Fruit fly (Drosophila melanogaster) whole organism, embryonic: ENCODE measurements around the gene CG43815.

Experiments
- Adf1 ChIP-seq: fragments of 200-800 bp; sonication (Bioruptor generic); IDR thresholded peaks from 2 replicates; pipeline ENCODE4 v1.3.6; 2022; ENCODE audit warnings: missing biosample characterization, missing genetic modification characterization
- CG10543 ChIP-seq: fragments of 200-800 bp; sonication (Bioruptor generic); optimal IDR thresholded peaks from 3 replicates; lab custom pipeline; 2017; ENCODE audit warnings: missing biosample characterization, mild to moderate bottlenecking, missing genetic modification characterization, moderate library complexity
- CG11085 ChIP-seq: fragments of 200-800 bp; sonication (Bioruptor generic); IDR thresholded peaks from 2 replicates; pipeline ENCODE4 v1.3.6; 2022; ENCODE audit warnings: missing biosample characterization, missing genetic modification characterization
- CG11504 ChIP-seq: fragments of 200-800 bp; sonication (Bioruptor generic); optimal IDR thresholded peaks from 3 replicates; lab custom pipeline; 2019; ENCODE audit warnings: missing biosample characterization, mild to moderate bottlenecking, missing genetic modification characterization, moderate library complexity
- CG17568 ChIP-seq: fragments of 200-800 bp; sonication (Bioruptor generic); optimal IDR thresholded peaks from 2 replicates; lab custom pipeline; 2018; ENCODE audit warnings: missing biosample characterization, mild to moderate bottlenecking, missing genetic modification characterization, moderate library complexity
- CG1832 ChIP-seq: fragments of 200-800 bp; sonication (Bioruptor generic); optimal IDR thresholded peaks from 2 replicates; lab custom pipeline; 2017; ENCODE audit warnings: missing biosample characterization, mild to moderate bottlenecking, missing genetic modification characterization, inconsistent platforms
- CG2120 ChIP-seq: fragments of 200-800 bp; sonication (Bioruptor generic); optimal IDR thresholded peaks from 3 replicates; lab custom pipeline; 2016; ENCODE audit warnings: missing biosample characterization, missing genetic modification characterization
- CG30020 ChIP-seq: fragments of 200-800 bp; optimal IDR thresholded peaks from 2 replicates; lab custom pipeline; 2019; ENCODE audit warnings: missing biosample characterization, mild to moderate bottlenecking, missing genetic modification characterization, moderate library complexity
- CG3163 ChIP-seq: fragments of 200-800 bp; sonication (Bioruptor generic); optimal IDR thresholded peaks from 3 replicates; lab custom pipeline; 2016; ENCODE audit warnings: missing biosample characterization, missing genetic modification characterization
- CG32772 ChIP-seq: fragments of 200-800 bp; sonication (Bioruptor generic); IDR thresholded peaks from 2 replicates; pipeline ENCODE4 v1.3.6; 2022; ENCODE audit warnings: missing biosample characterization, missing genetic modification characterization
- CG3281 ChIP-seq: fragments of 200-800 bp; sonication (Bioruptor generic); optimal IDR thresholded peaks from 3 replicates; lab custom pipeline; 2017; ENCODE audit warnings: missing biosample characterization, mild to moderate bottlenecking, missing genetic modification characterization
- CG7271 ChIP-seq: fragments of 200-800 bp; sonication (Bioruptor generic); optimal IDR thresholded peaks from 2 replicates; lab custom pipeline; 2018; ENCODE audit warnings: missing biosample characterization, mild to moderate bottlenecking, missing genetic modification characterization, moderate library complexity
- CG7987 ChIP-seq: fragments of 200-800 bp; sonication (Bioruptor generic); optimal IDR thresholded peaks from 2 replicates; lab custom pipeline; 2018; ENCODE audit warnings: missing biosample characterization, mild to moderate bottlenecking, missing genetic modification characterization, moderate library complexity
- CG8478 ChIP-seq: fragments of >200 bp; optimal IDR thresholded peaks from 2 replicates; lab custom pipeline; 2018
- CG9727 ChIP-seq: fragments of 200-800 bp; sonication (Bioruptor generic); optimal IDR thresholded peaks from 3 replicates; lab custom pipeline; 2017; ENCODE audit warnings: missing biosample characterization, mild to moderate bottlenecking, missing genetic modification characterization
- CG9876 ChIP-seq: fragments of 200-800 bp; sonication (Bioruptor generic); optimal IDR thresholded peaks from 2 replicates; lab custom pipeline; 2016; ENCODE audit warnings: missing biosample characterization, missing genetic modification characterization
- CTCF ChIP-seq: fragments of 200-800 bp; sonication (Bioruptor generic); optimal IDR thresholded peaks from 2 replicates; lab custom pipeline; 2017; ENCODE audit warnings: missing biosample characterization, mild to moderate bottlenecking, missing genetic modification characterization, moderate library complexity
- Deaf1 ChIP-seq: fragments of 200-800 bp; optimal IDR thresholded peaks from 3 replicates; lab custom pipeline; 2019; ENCODE audit warnings: missing biosample characterization, mild to moderate bottlenecking, missing genetic modification characterization, moderate library complexity
- HHEX ChIP-seq: fragments of 200-800 bp; sonication (Bioruptor generic); optimal IDR thresholded peaks from 3 replicates; lab custom pipeline; 2017; ENCODE audit warnings: missing biosample characterization, mild to moderate bottlenecking, missing genetic modification characterization, missing genetic modification reagents
- HLH4C ChIP-seq: fragments of 200-800 bp; sonication (Bioruptor generic); IDR thresholded peaks from 3 replicates; pipeline ENCODE4 v1.3.6; 2022; ENCODE audit warnings: missing biosample characterization, missing genetic modification characterization; ENCODE audit not compliant: partially characterized antibody
- Max ChIP-seq: fragments of 200-800 bp; sonication (Bioruptor generic); optimal IDR thresholded peaks from 2 replicates; lab custom pipeline; 2016; ENCODE audit warnings: missing biosample characterization, mild to moderate bottlenecking, missing genetic modification characterization
- Med ChIP-seq: fragments of 200-800 bp; sonication (Bioruptor generic); peaks from one replicate; lab custom pipeline; 2016; ENCODE audit warnings: missing biosample characterization, missing genetic modification characterization, mild to moderate bottlenecking, inconsistent platforms, moderate library complexity
- NK7.1 ChIP-seq: fragments of 200-800 bp; sonication (Bioruptor generic); optimal IDR thresholded peaks from 3 replicates; lab custom pipeline; 2016; ENCODE audit warnings: missing biosample characterization, missing genetic modification characterization
- Nf-YA ChIP-seq: fragments of 200-800 bp; sonication (Bioruptor generic); IDR thresholded peaks from 2 replicates; pipeline ENCODE4 v1.3.6; 2022; ENCODE audit warnings: missing biosample characterization, missing genetic modification characterization
- Nf-YC ChIP-seq: fragments of 200-800 bp; optimal IDR thresholded peaks from 3 replicates; lab custom pipeline; 2019; ENCODE audit warnings: missing biosample characterization, mild to moderate bottlenecking, missing genetic modification characterization, moderate library complexity
- Sox100B ChIP-seq: fragments of 200-800 bp; sonication (Bioruptor generic); optimal IDR thresholded peaks from 3 replicates; lab custom pipeline; 2018; ENCODE audit warnings: missing biosample characterization, mild to moderate bottlenecking, missing genetic modification characterization
- ara ChIP-seq: fragments of 200-800 bp; sonication (Bioruptor generic); IDR thresholded peaks from 2 replicates; pipeline ENCODE4 v1.3.6; 2022; ENCODE audit warnings: missing biosample characterization, missing genetic modification characterization
- bigmax ChIP-seq: fragments of 200-800 bp; sonication (Bioruptor generic); optimal IDR thresholded peaks from 2 replicates; lab custom pipeline; 2018; ENCODE audit warnings: missing biosample characterization, mild to moderate bottlenecking, missing genetic modification characterization
- bowl ChIP-seq: fragments of 200-800 bp; sonication (Bioruptor generic); IDR thresholded peaks from 2 replicates; pipeline ENCODE4 v1.3.6; 2022; ENCODE audit warnings: missing biosample characterization, missing genetic modification characterization
- cad ChIP-seq: fragments of >200 bp; optimal IDR thresholded peaks from 2 replicates; lab custom pipeline; 2017; ENCODE audit warnings: missing biosample characterization, missing genetic modification characterization
- cato ChIP-seq: fragments of 200-800 bp; sonication (Bioruptor generic); optimal IDR thresholded peaks from 2 replicates; lab custom pipeline; 2016; ENCODE audit warnings: missing biosample characterization, missing genetic modification characterization, borderline replicate concordance
- cg ChIP-seq: fragments of 200-800 bp; sonication (Bioruptor generic); optimal IDR thresholded peaks from 3 replicates; lab custom pipeline; 2019; ENCODE audit warnings: missing biosample characterization, mild to moderate bottlenecking, missing genetic modification characterization, moderate library complexity
- chm ChIP-seq: fragments of 200-800 bp; sonication (Bioruptor generic); IDR thresholded peaks from 2 replicates; pipeline ENCODE4 v1.3.6; 2022; ENCODE audit warnings: missing biosample characterization, missing genetic modification characterization
- danr ChIP-seq: fragments of 200-800 bp; sonication (Bioruptor generic); IDR thresholded peaks from 2 replicates; pipeline ENCODE4 v1.3.6; 2022; ENCODE audit warnings: missing biosample characterization, missing genetic modification characterization
- ewg ChIP-seq: fragments of 200-800 bp; sonication (Bioruptor generic); optimal IDR thresholded peaks from 3 replicates; lab custom pipeline; 2017; ENCODE audit warnings: mild to moderate bottlenecking, missing biosample characterization, missing genetic modification reagents, missing genetic modification characterization
- gem ChIP-seq: fragments of 200-800 bp; sonication (Bioruptor generic); optimal IDR thresholded peaks from 2 replicates; lab custom pipeline; 2019; ENCODE audit warnings: missing biosample characterization, mild to moderate bottlenecking, missing genetic modification characterization, moderate library complexity
- hb ChIP-seq: fragments of 200-800 bp; sonication (Bioruptor generic); IDR thresholded peaks from 3 replicates; pipeline ENCODE4 v1.3.6; 2022; ENCODE audit warnings: missing biosample characterization, missing genetic modification characterization; ENCODE audit not compliant: partially characterized antibody
- her ChIP-seq: fragments of 200-800 bp; sonication (Bioruptor generic); optimal IDR thresholded peaks from 2 replicates; lab custom pipeline; 2016; ENCODE audit warnings: missing biosample characterization, missing genetic modification characterization
- inv ChIP-seq: fragments of 200-800 bp; sonication (Bioruptor generic); IDR thresholded peaks from 2 replicates; pipeline ENCODE4 v1.3.6; 2022; ENCODE audit warnings: missing biosample characterization, missing genetic modification characterization; ENCODE audit not compliant: partially characterized antibody
- jing ChIP-seq: fragments of 200-800 bp; sonication (Bioruptor generic); optimal IDR thresholded peaks from 2 replicates; lab custom pipeline; 2018; ENCODE audit warnings: missing biosample characterization, mild to moderate bottlenecking, missing genetic modification characterization
- kah ChIP-seq: fragments of 200-800 bp; sonication (Bioruptor generic); optimal IDR thresholded peaks from 2 replicates; lab custom pipeline; 2018; ENCODE audit warnings: missing biosample characterization, mild to moderate bottlenecking, missing genetic modification characterization
- kni ChIP-seq: fragments of 200-800 bp; sonication (Bioruptor generic); optimal IDR thresholded peaks from 3 replicates; lab custom pipeline; 2017; ENCODE audit warnings: mild to moderate bottlenecking, missing biosample characterization, missing genetic modification reagents, missing genetic modification characterization
- lbe ChIP-seq: fragments of 200-800 bp; sonication (Bioruptor generic); optimal IDR thresholded peaks from 2 replicates; lab custom pipeline; 2016; ENCODE audit warnings: missing biosample characterization, mild to moderate bottlenecking, missing genetic modification characterization
- odd ChIP-seq: fragments of 200-800 bp; sonication (Bioruptor generic); optimal IDR thresholded peaks from 2 replicates; lab custom pipeline; 2017; ENCODE audit warnings: missing biosample characterization, mild to moderate bottlenecking, missing genetic modification characterization
- otp ChIP-seq: fragments of 200-800 bp; sonication (Bioruptor generic); IDR thresholded peaks from 3 replicates; pipeline ENCODE4, ENCODE4 v1.3.6; 2022; ENCODE audit warnings: missing biosample characterization, missing genetic modification characterization
- repo ChIP-seq: fragments of 200-800 bp; sonication (Bioruptor generic); optimal IDR thresholded peaks from 2 replicates; lab custom pipeline; 2016; ENCODE audit warnings: missing biosample characterization, missing genetic modification characterization
- sob ChIP-seq: fragments of 200-800 bp; sonication (Bioruptor generic); IDR thresholded peaks from 2 replicates; pipeline ENCODE4 v1.3.6; 2022; ENCODE audit warnings: missing biosample characterization, missing genetic modification characterization
- unpg ChIP-seq: fragments of 200-800 bp; sonication (Bioruptor generic); optimal IDR thresholded peaks from 3 replicates; lab custom pipeline; 2018; ENCODE audit warnings: missing biosample characterization, mild to moderate bottlenecking, missing genetic modification characterization, moderate library complexity
- yki ChIP-seq: fragments of >200 bp; optimal IDR thresholded peaks from 3 replicates; lab custom pipeline; 2018

Gene CG43815

DNA sequence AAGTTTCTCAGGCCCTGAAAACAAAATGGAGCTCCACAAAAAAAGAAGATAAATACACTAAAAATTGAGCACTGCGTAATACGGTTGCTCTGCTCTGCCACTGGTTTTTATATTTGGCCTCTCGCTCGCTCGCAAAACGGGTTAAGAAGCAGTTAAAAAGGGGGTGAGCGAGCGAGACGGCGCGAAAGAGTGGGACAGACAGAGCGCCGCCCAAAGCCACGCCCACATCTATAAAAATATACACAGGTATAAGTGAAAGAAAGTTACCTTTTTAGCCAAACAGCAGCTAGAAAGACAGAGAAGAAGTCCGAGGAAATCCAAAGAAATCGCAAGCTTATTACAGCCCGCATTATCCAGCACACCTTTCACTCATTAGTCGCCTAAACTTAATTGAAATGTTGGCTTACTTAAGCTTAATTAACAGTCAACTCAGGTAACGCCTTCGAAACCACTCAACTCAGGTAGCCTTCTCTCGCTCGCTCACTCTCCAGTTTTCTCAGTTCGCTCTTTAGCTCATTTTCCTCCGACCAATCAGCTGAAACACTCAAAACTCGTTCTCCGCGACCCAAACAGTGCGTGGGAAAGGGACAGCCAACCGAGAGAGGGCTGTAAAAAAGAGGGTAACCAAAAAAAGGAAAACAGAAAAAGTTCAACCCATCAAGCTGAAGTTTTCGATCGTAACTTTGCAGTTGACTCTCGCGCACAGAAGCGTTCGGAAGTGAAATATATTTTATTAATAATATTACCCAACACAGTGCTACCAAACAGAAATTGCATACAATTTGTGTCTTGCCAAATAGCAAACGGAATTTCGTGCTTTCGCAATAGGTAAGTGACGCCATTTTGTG, 37.2 kb upstream of the CG43815 start, which contains the start of gene drm (continued):
- TF ChIP-seq CG7271 = no peak
- TF ChIP-seq lbe (GFP tag; lab: Kevin White, UChicago) = no peak
- TF ChIP-seq CG30020 = no peak
- TF ChIP-seq CG8478 = peak; percentile 61
- TF ChIP-seq NK7.1 (GFP tag; lab: Kevin White, UChicago) = no peak
- TF ChIP-seq CG1832 (GFP tag; lab: Kevin White, UChicago) = peak; percentile 95
- no peak for TF ChIP-seq gem (tag; lab: Kevin White, UChicago)
- TF ChIP-seq Nf-YC (tag; lab: Kevin White, UChicago) = peak; percentile 98
- TF ChIP-seq Max (GFP tag; lab: Kevin White, UChicago) = no peak
- TF ChIP-seq her (GFP tag; lab: Kevin White, UChicago) = no peak
- TF ChIP-seq bigmax (GFP tag; lab: Kevin White, UChicago) = no peak
- TF ChIP-seq yki (lab: Kevin White, UChicago) = peak; percentile 24
- TF ChIP-seq cato (GFP tag; lab: Kevin White, UChicago) = no peak
- TF ChIP-seq hb (GFP tag; lab: Robert Waterston, UW) = 0 out of 3 replicates have a peak, but pooled peaks have one; percentile 61
- no peak for TF ChIP-seq otp
- TF ChIP-seq HLH4C = 0 out of 3 replicates have a peak, but pooled peaks have one; percentile 32
- peak; percentile 49 for TF ChIP-seq cg (GFP tag; lab: Kevin White, UChicago)
- no peak for TF ChIP-seq repo (GFP tag; lab: Kevin White, UChicago)
- TF ChIP-seq CG2120 (GFP tag; lab: Kevin White, UChicago) = no peak
- TF ChIP-seq CG10543 (GFP tag; lab: Kevin White, UChicago) = no peak
- TF ChIP-seq CG3163 (GFP tag; lab: Kevin White, UChicago) = no peak
- no peak for TF ChIP-seq CG11085 (GFP tag; lab: Robert Waterston, UW)
- TF ChIP-seq jing (GFP tag; lab: Kevin White, UChicago) = peak; percentile 36
- TF ChIP-seq CG17568 (GFP tag; lab: Kevin White, UChicago) = no peak
- no peak for TF ChIP-seq Sox100B (GFP tag; lab: Kevin White, UChicago)
- TF ChIP-seq CG32772 (GFP tag; lab: Robert Waterston, UW) = peak; percentile 8; the same call in 1 of the 2 replicates
- TF ChIP-seq inv (GFP tag; lab: Robert Waterston, UW) = no peak
- no peak for TF ChIP-seq odd (GFP tag; lab: Kevin White, UChicago)
- TF ChIP-seq Nf-YA (GFP tag; lab: Robert Waterston, UW) = peak; percentile 65
- TF ChIP-seq CTCF (GFP tag; lab: Kevin White, UChicago) = no peak

- TF ChIP-seq Deaf1 (peak; percentile 90), ewg (peak; percentile 51), kah (GFP tag; lab: Kevin White, UChicago) (no peak), danr (GFP tag; lab: Robert Waterston, UW) (no peak), Adf1 (GFP tag; lab: Robert Waterston, UW) (peak; percentile 88), kni (GFP tag; lab: Kevin White, UChicago) (peak; percentile 15), CG9727 (GFP tag; lab: Kevin White, UChicago) (no peak), CG11504 (tag; lab: Kevin White, UChicago) (no peak), cad (GFP tag; lab: Kevin White, UChicago) (no peak), chm (GFP tag; lab: Robert Waterston, UW) (no peak), unpg (no peak), CG7987 (no peak), Med (GFP tag; lab: Kevin White, UChicago) (peak; percentile 67), sob (GFP tag; lab: Robert Waterston, UW) (peak; percentile 96), ara (GFP tag; lab: Robert Waterston, UW) (0 out of 2 replicates have a peak, but pooled peaks have one; percentile 14), CG3281 (no peak), HLH4C (peak; percentile 15; the same call in 1 of the 3 replicates), HHEX (GFP tag; lab: Kevin White, UChicago) (no peak), CG9876 (GFP tag; lab: Kevin White, UChicago) (no peak), Nf-YC (tag; lab: Kevin White, UChicago) (peak; percentile 15), CG1832 (GFP tag; lab: Kevin White, UChicago) (peak; percentile 69), odd (GFP tag; lab: Kevin White, UChicago) (peak; percentile 91), bowl (GFP tag; lab: Robert Waterston, UW) (peak; percentile 93)
Observed at dm6 chr2L:3539412-3539743, 36.6 kb upstream of the CG43815 start.
